Fruit fly (Drosophila melanogaster) whole organism, embryonic: ENCODE data around the gene CG14277.

Source experiments
- Asciz ChIP-seq: fragments of 200-800 bp; sonication (Bioruptor generic); optimal IDR thresholded peaks from 2 replicates; lab custom pipeline; 2017; ENCODE audit warnings: missing biosample characterization, mild to moderate bottlenecking, missing genetic modification characterization, missing genetic modification reagents
- Bgb ChIP-seq: fragments of 200-800 bp; sonication (Bioruptor generic); IDR thresholded peaks from 2 replicates; pipeline ENCODE4 v1.3.6; 2022; ENCODE audit warnings: missing biosample characterization, missing genetic modification characterization; ENCODE audit not compliant: partially characterized antibody
- Bteb2 ChIP-seq: fragments of 200-800 bp; sonication (Bioruptor generic); optimal IDR thresholded peaks from 2 replicates; lab custom pipeline; 2016; ENCODE audit warnings: missing biosample characterization, missing genetic modification characterization
- CG10654 ChIP-seq: fragments of 200-800 bp; sonication (Bioruptor generic); optimal IDR thresholded peaks from 2 replicates; lab custom pipeline; 2016; ENCODE audit warnings: missing biosample characterization, missing genetic modification characterization
- CG12236 ChIP-seq: fragments of 200-800 bp; sonication (Bioruptor generic); optimal IDR thresholded peaks from 2 replicates; lab custom pipeline; 2016; ENCODE audit warnings: missing biosample characterization, missing genetic modification characterization
- CG12744 ChIP-seq: fragments of 200-800 bp; sonication (Bioruptor generic); optimal IDR thresholded peaks from 2 replicates; lab custom pipeline; 2016; ENCODE audit warnings: missing biosample characterization, missing genetic modification characterization
- CG1529 ChIP-seq: fragments of 200-800 bp; sonication (Bioruptor generic); optimal IDR thresholded peaks from 3 replicates; lab custom pipeline; 2018; ENCODE audit warnings: missing biosample characterization, missing genetic modification characterization
- CG17359 ChIP-seq: fragments of 200-800 bp; sonication (Bioruptor generic); optimal IDR thresholded peaks from 3 replicates; lab custom pipeline; 2018; ENCODE audit warnings: missing biosample characterization, mild to moderate bottlenecking, missing genetic modification characterization, moderate library complexity
- CG17612 ChIP-seq: fragments of 200-800 bp; sonication (Bioruptor generic); IDR thresholded peaks from 2 replicates; pipeline ENCODE4 v1.3.6; 2022; ENCODE audit warnings: missing biosample characterization, missing genetic modification characterization
- CG18262 ChIP-seq: fragments of 200-800 bp; optimal IDR thresholded peaks from 3 replicates; lab custom pipeline; 2019; ENCODE audit warnings: missing biosample characterization, mild to moderate bottlenecking, missing genetic modification characterization, moderate library complexity
- CG18619 ChIP-seq: fragments of 200-800 bp; sonication (Bioruptor generic); optimal IDR thresholded peaks from 3 replicates; lab custom pipeline; 2017; ENCODE audit warnings: missing biosample characterization, mild to moderate bottlenecking, missing genetic modification characterization
- CG2120 ChIP-seq: fragments of 200-800 bp; sonication (Bioruptor generic); optimal IDR thresholded peaks from 3 replicates; lab custom pipeline; 2016; ENCODE audit warnings: missing biosample characterization, missing genetic modification characterization
- CG2129 ChIP-seq: fragments of 200-800 bp; sonication (Bioruptor generic); IDR thresholded peaks from 2 replicates; pipeline ENCODE4 v1.3.6; 2022; ENCODE audit warnings: missing biosample characterization, missing genetic modification characterization; ENCODE audit not compliant: partially characterized antibody
- CG30403 ChIP-seq: fragments of 200-800 bp; sonication (Bioruptor generic); optimal IDR thresholded peaks from 3 replicates; lab custom pipeline; 2016; ENCODE audit warnings: missing biosample characterization, missing genetic modification characterization
- CG30431 ChIP-seq: fragments of 200-800 bp; sonication (Bioruptor generic); optimal IDR thresholded peaks from 2 replicates; lab custom pipeline; 2017; ENCODE audit warnings: missing biosample characterization, missing genetic modification characterization
- CG32767 ChIP-seq: fragments of 200-800 bp; sonication (Bioruptor generic); IDR thresholded peaks from 2 replicates; pipeline ENCODE4 v1.3.6; 2022; ENCODE audit warnings: missing biosample characterization, missing genetic modification characterization
- CG4404 ChIP-seq: fragments of 200-800 bp; sonication (Bioruptor generic); IDR thresholded peaks from 2 replicates; pipeline ENCODE4 v1.3.6; 2022; ENCODE audit warnings: missing biosample characterization, missing genetic modification characterization
- CG4707 ChIP-seq: fragments of 200-800 bp; sonication (Bioruptor generic); optimal IDR thresholded peaks from 2 replicates; lab custom pipeline; 2018; ENCODE audit warnings: missing biosample characterization, mild to moderate bottlenecking, missing genetic modification characterization, moderate library complexity
- CG6175 ChIP-seq: fragments of 200-800 bp; sonication (Bioruptor generic); IDR thresholded peaks from 3 replicates; pipeline ENCODE4 v1.3.6; 2022; ENCODE audit warnings: missing biosample characterization, missing genetic modification characterization
- CG9215 ChIP-seq: fragments of 200-800 bp; sonication (Bioruptor generic); IDR thresholded peaks from 2 replicates; pipeline ENCODE4 v1.3.6; 2022; ENCODE audit warnings: missing biosample characterization, missing genetic modification characterization
- CG9797 ChIP-seq: fragments of 200-800 bp; sonication (Bioruptor generic); optimal IDR thresholded peaks from 3 replicates; lab custom pipeline; 2018; ENCODE audit warnings: missing biosample characterization, mild to moderate bottlenecking, missing genetic modification characterization
- CG9876 ChIP-seq: fragments of 200-800 bp; sonication (Bioruptor generic); optimal IDR thresholded peaks from 2 replicates; lab custom pipeline; 2016; ENCODE audit warnings: missing biosample characterization, missing genetic modification characterization
- Dbx ChIP-seq: fragments of 200-800 bp; sonication (Bioruptor generic); IDR thresholded peaks from 3 replicates; pipeline ENCODE4 v1.3.6; 2022; ENCODE audit warnings: missing biosample characterization, missing genetic modification characterization
- Doc2 ChIP-seq: fragments of 200-800 bp; sonication (Bioruptor generic); IDR thresholded peaks from 2 replicates; pipeline ENCODE4 v1.3.6; 2022; ENCODE audit warnings: missing biosample characterization, missing genetic modification characterization
- Doc3 ChIP-seq: fragments of 200-800 bp; sonication (Bioruptor generic); IDR thresholded peaks from 3 replicates; pipeline ENCODE4 v1.3.6; 2022; ENCODE audit warnings: missing biosample characterization, missing genetic modification characterization; ENCODE audit not compliant: partially characterized antibody
- Dref ChIP-seq: fragments of 200-800 bp; sonication (Bioruptor generic); IDR thresholded peaks from 2 replicates; pipeline ENCODE4 v1.3.6; 2022; ENCODE audit warnings: missing biosample characterization, missing genetic modification characterization
- Fer3 ChIP-seq: fragments of 200-800 bp; sonication (Bioruptor generic); optimal IDR thresholded peaks from 2 replicates; lab custom pipeline; 2018; ENCODE audit warnings: missing biosample characterization, mild to moderate bottlenecking, missing genetic modification characterization, moderate library complexity
- H2.0 ChIP-seq: fragments of 200-800 bp; sonication (Bioruptor generic); IDR thresholded peaks from 2 replicates; pipeline ENCODE4 v1.3.6; 2022; ENCODE audit warnings: missing biosample characterization, missing genetic modification characterization
- Hsf ChIP-seq: fragments of 200-800 bp; sonication (Bioruptor generic); optimal IDR thresholded peaks from 3 replicates; lab custom pipeline; 2016; ENCODE audit warnings: missing biosample characterization, missing genetic modification characterization
- MESR4 ChIP-seq: fragments of 200-800 bp; sonication (Bioruptor generic); optimal IDR thresholded peaks from 2 replicates; lab custom pipeline; 2018; ENCODE audit warnings: missing biosample characterization, mild to moderate bottlenecking, missing genetic modification characterization, moderate library complexity
- Mes4 ChIP-seq: fragments of 200-800 bp; sonication (Bioruptor generic); optimal IDR thresholded peaks from 2 replicates; lab custom pipeline; 2016; ENCODE audit warnings: missing biosample characterization, missing genetic modification characterization
- Mrtf ChIP-seq: fragments of 200-800 bp; sonication (Bioruptor generic); IDR thresholded peaks from 3 replicates; pipeline ENCODE4 v1.3.6; 2022; ENCODE audit warnings: missing biosample characterization, missing genetic modification characterization
- NfI ChIP-seq: fragments of 200-800 bp; sonication (Bioruptor generic); optimal IDR thresholded peaks from 3 replicates; lab custom pipeline; 2018; ENCODE audit warnings: missing biosample characterization, mild to moderate bottlenecking, missing genetic modification characterization, moderate library complexity
- PHDP ChIP-seq: fragments of 200-800 bp; sonication (Bioruptor generic); optimal IDR thresholded peaks from 3 replicates; lab custom pipeline; 2018; ENCODE audit warnings: missing biosample characterization, mild to moderate bottlenecking, missing genetic modification characterization, moderate library complexity
- Side ChIP-seq: fragments of 200-800 bp; sonication (Bioruptor generic); optimal IDR thresholded peaks from 2 replicates; lab custom pipeline; 2016; ENCODE audit warnings: missing biosample characterization, missing genetic modification characterization
- ap ChIP-seq: fragments of 200-800 bp; sonication (Bioruptor generic); IDR thresholded peaks from 2 replicates; pipeline ENCODE4 v1.3.6; 2022; ENCODE audit warnings: missing biosample characterization, missing genetic modification characterization
- chif ChIP-seq, 2 experiments: fragments of 200-800 bp; sonication (Bioruptor generic); optimal IDR thresholded peaks; 3 replicates each; lab custom pipeline; 2016; ENCODE audit warnings: missing biosample characterization in 2 of 2, missing genetic modification characterization in 2 of 2
- crp ChIP-seq, 2 experiments: fragments of 200-800 bp; sonication (Bioruptor generic); optimal IDR thresholded peaks; 2 replicates in 1 of 2; 3 replicates in 1 of 2; lab custom pipeline; 2017; ENCODE audit warnings: missing biosample characterization in 2 of 2, missing genetic modification characterization in 2 of 2, mild to moderate bottlenecking in 1 of 2, moderate library complexity in 1 of 2
- dmrt99B ChIP-seq: fragments of 200-800 bp; sonication (Bioruptor generic); optimal IDR thresholded peaks from 2 replicates; lab custom pipeline; 2018; ENCODE audit warnings: missing biosample characterization, mild to moderate bottlenecking, missing genetic modification characterization, moderate library complexity
- en ChIP-seq: fragments of 200-800 bp; sonication (Bioruptor generic); optimal IDR thresholded peaks from 2 replicates; lab custom pipeline; 2016; ENCODE audit warnings: missing biosample characterization, missing genetic modification characterization
- gcm ChIP-seq: fragments of 200-800 bp; sonication (Bioruptor generic); optimal IDR thresholded peaks from 2 replicates; lab custom pipeline; 2019; ENCODE audit warnings: missing biosample characterization, mild to moderate bottlenecking, missing genetic modification characterization, moderate library complexity
- gem ChIP-seq: fragments of 200-800 bp; sonication (Bioruptor generic); optimal IDR thresholded peaks from 2 replicates; lab custom pipeline; 2019; ENCODE audit warnings: missing biosample characterization, mild to moderate bottlenecking, missing genetic modification characterization, moderate library complexity
- nerfin-1 ChIP-seq: fragments of 200-800 bp; sonication (Bioruptor generic); optimal IDR thresholded peaks from 3 replicates; lab custom pipeline; 2019; ENCODE audit warnings: missing biosample characterization, mild to moderate bottlenecking, missing genetic modification characterization, moderate library complexity
- psq ChIP-seq: fragments of 200-800 bp; sonication (Bioruptor generic); optimal IDR thresholded peaks from 2 replicates; lab custom pipeline; 2017; ENCODE audit warnings: missing biosample characterization, missing genetic modification characterization
- rib ChIP-seq: fragments of 200-800 bp; sonication (Bioruptor generic); IDR thresholded peaks from 2 replicates; pipeline ENCODE4 v1.3.6; 2022; ENCODE audit warnings: missing biosample characterization, missing genetic modification characterization
- sisA ChIP-seq: fragments of 200-800 bp; sonication (Bioruptor generic); IDR thresholded peaks from 2 replicates; pipeline ENCODE4 v1.3.6; 2022; ENCODE audit warnings: missing biosample characterization, missing genetic modification characterization
- stwl ChIP-seq: fragments of 200-800 bp; sonication (Bioruptor generic); optimal IDR thresholded peaks from 3 replicates; lab custom pipeline; 2018; ENCODE audit warnings: missing biosample characterization, mild to moderate bottlenecking, missing genetic modification characterization, moderate library complexity
- tup ChIP-seq: fragments of 200-800 bp; sonication (Bioruptor generic); optimal IDR thresholded peaks from 2 replicates; lab custom pipeline; 2016; ENCODE audit warnings: missing biosample characterization, mild to moderate bottlenecking, missing genetic modification characterization, moderate library complexity
- usp ChIP-seq: fragments of >200 bp; optimal IDR thresholded peaks from 2 replicates; lab custom pipeline; 2017; ENCODE audit warnings: missing biosample characterization, missing genetic modification characterization
- vvl ChIP-seq: fragments of 200-800 bp; sonication (Bioruptor generic); IDR thresholded peaks from 2 replicates; pipeline ENCODE4 v1.3.6; 2022; ENCODE audit warnings: missing biosample characterization, missing genetic modification characterization

The CG14277 gene

dm6 chr2L:8279400-8280065 is 37.2 kb downstream of the CG14277 start (continued):
- TF ChIP-seq Doc3 (GFP tag; lab: Robert Waterston, UW) = no peak
- peak; percentile 58 for TF ChIP-seq Asciz (GFP tag; lab: Kevin White, UChicago)
- TF ChIP-seq CG4707 = peak; percentile 25
- TF ChIP-seq chif (GFP tag; optimal IDR thresholded peaks at IDR 0.05; lab: Kevin White, UChicago) = peak; percentile 45 to 78
- no peak for TF ChIP-seq psq (GFP tag; lab: Kevin White, UChicago)
- TF ChIP-seq PHDP (tag; lab: Kevin White, UChicago) = peak; percentile 46
- peak; percentile 52 for TF ChIP-seq gcm (GFP tag; lab: Kevin White, UChicago)
- TF ChIP-seq Side (GFP tag; lab: Kevin White, UChicago) = peak; percentile 35
- TF ChIP-seq CG18262 (tag; lab: Kevin White, UChicago) = peak; percentile 89
- peak; percentile 53; the same call in 1 of the 2 replicates for TF ChIP-seq vvl
- peak; percentile 35; the same call in 1 of the 2 replicates for TF ChIP-seq H2.0 (GFP tag; lab: Robert Waterston, UW)
- TF ChIP-seq CG12236 (GFP tag; lab: Kevin White, UChicago) = peak; percentile 15
- TF ChIP-seq stwl (tag; lab: Kevin White, UChicago) = no peak
- peak; percentile 63 for TF ChIP-seq CG30431
- no peak for TF ChIP-seq usp
- no peak for TF ChIP-seq rib (GFP tag; lab: Robert Waterston, UW)
- TF ChIP-seq CG6175 (GFP tag; lab: Robert Waterston, UW) = no peak
- TF ChIP-seq ap (GFP tag; lab: Robert Waterston, UW) = no peak
- no peak for TF ChIP-seq CG10654
- TF ChIP-seq gem (tag; lab: Kevin White, UChicago) = peak; percentile 85
- TF ChIP-seq CG18619 (GFP tag; lab: Kevin White, UChicago) = peak; percentile 29
- TF ChIP-seq Hsf (GFP tag; lab: Kevin White, UChicago) = peak; percentile 71
- no peak for TF ChIP-seq CG2129
- TF ChIP-seq crp (GFP tag; optimal IDR thresholded peaks at IDR 0.05; lab: Kevin White, UChicago) = no peak
- no peak for TF ChIP-seq Bteb2 (GFP tag; lab: Kevin White, UChicago)
- TF ChIP-seq tup = peak; percentile 41
- no peak for TF ChIP-seq Dbx
- TF ChIP-seq Dref (GFP tag; lab: Robert Waterston, UW) = no peak
- TF ChIP-seq CG30403 (GFP tag; lab: Kevin White, UChicago) = peak; percentile 62
- TF ChIP-seq Mrtf (GFP tag; lab: Robert Waterston, UW) = no peak
- peak; percentile 77 for TF ChIP-seq CG4404
- TF ChIP-seq Mes4 (GFP tag; lab: Kevin White, UChicago) = peak; percentile 69
- TF ChIP-seq Fer3 (tag; lab: Kevin White, UChicago) = peak; percentile 11
- TF ChIP-seq CG2120 (GFP tag; lab: Kevin White, UChicago) = no peak
- TF ChIP-seq nerfin-1 (tag; lab: Kevin White, UChicago) = peak; percentile 59
- TF ChIP-seq dmrt99B (tag; lab: Kevin White, UChicago) = peak; percentile 59
- no peak for TF ChIP-seq CG12744 (GFP tag; lab: Kevin White, UChicago)
- TF ChIP-seq CG9876 (GFP tag; lab: Kevin White, UChicago) = no peak
- no peak for TF ChIP-seq Bgb
- TF ChIP-seq MESR4 (GFP tag; lab: Kevin White, UChicago) = no peak
- TF ChIP-seq CG17359 (tag; lab: Kevin White, UChicago) = peak; percentile 48
- TF ChIP-seq CG1529 (GFP tag; lab: Kevin White, UChicago) = peak; percentile 52
- TF ChIP-seq Doc2 (GFP tag; lab: Robert Waterston, UW) = no peak
- peak; percentile 29 for TF ChIP-seq en (GFP tag; lab: Kevin White, UChicago)
- TF ChIP-seq CG17612 (GFP tag; lab: Robert Waterston, UW) = no peak
- peak; percentile 2 for TF ChIP-seq NfI (GFP tag; lab: Kevin White, UChicago)
- TF ChIP-seq CG9215 (GFP tag; lab: Robert Waterston, UW) = no peak
- TF ChIP-seq CG9797 (GFP tag; lab: Kevin White, UChicago) = no peak
- TF ChIP-seq CG32767 = no peak
- TF ChIP-seq sisA = peak; percentile 47
